Worm (Caenorhabditis elegans) whole organism, L2 larva: ENCODE measurements around the gene nlg-1.

Experiments
- ZK546.5 ChIP-seq: sonication (generic microtip); optimal IDR thresholded peaks from 2 replicates; lab custom pipeline; 2017; ENCODE audit warnings: missing biosample characterization, missing genetic modification characterization
- aly-2 ChIP-seq: fragments of 150-350 bp; optimal IDR thresholded peaks from 2 replicates; lab custom pipeline; 2014; ENCODE audit warnings: missing biosample characterization, missing genetic modification characterization
- ceh-82 ChIP-seq: fragments of 150-350 bp; optimal IDR thresholded peaks from 2 replicates; lab custom pipeline; 2014; ENCODE audit warnings: missing biosample characterization, missing genetic modification characterization
- mdl-1 ChIP-seq, 2 experiments: fragments of 150-350 bp in 1 of 2; sonication (generic microtip) in 1 of 2; optimal IDR thresholded peaks; 2 replicates each; lab custom pipeline; 2017; ENCODE audit warnings: missing biosample characterization in 2 of 2, missing genetic modification characterization in 2 of 2
- nhr-10 ChIP-seq: sonication (generic microtip); optimal IDR thresholded peaks from 2 replicates; lab custom pipeline; 2017; ENCODE audit warnings: missing biosample characterization, missing genetic modification characterization
- nhr-237 ChIP-seq: fragments of 150-350 bp; optimal IDR thresholded peaks from 2 replicates; lab custom pipeline; 2014; ENCODE audit warnings: missing biosample characterization, missing genetic modification characterization
- nhr-25 ChIP-seq: fragments of 150-350 bp; sonication (generic microtip); optimal IDR thresholded peaks from 3 replicates; lab custom pipeline; 2014; ENCODE audit warnings: missing biosample characterization, missing genetic modification characterization
- unc-39 ChIP-seq: fragments of 150-350 bp; optimal IDR thresholded peaks from 2 replicates; lab custom pipeline; 2014; ENCODE audit warnings: missing biosample characterization, missing genetic modification characterization
- unc-62 ChIP-seq: fragments of 150-350 bp; optimal IDR thresholded peaks from 2 replicates; lab custom pipeline; 2014; ENCODE audit warnings: missing biosample characterization, missing genetic modification reagents, missing genetic modification characterization
- ztf-4 ChIP-seq: fragments of 150-350 bp; optimal IDR thresholded peaks from 2 replicates; lab custom pipeline; 2014; ENCODE audit warnings: missing biosample characterization, missing genetic modification characterization

ce11 chrX:13615181-13615580 lies 15.8 kb downstream of the nlg-1 start:
- TF ChIP-seq unc-39 (tag; lab: Kevin White, UChicago) (no peak), unc-62 (no peak), ztf-4 (no peak), ZK546.5 (tag; lab: Kevin White, UChicago) (no peak), nhr-10 (tag; lab: Kevin White, UChicago) (no peak), aly-2 (tag; lab: Kevin White, UChicago) (no peak), nhr-25 (tag; lab: Kevin White, UChicago) (no peak), ceh-82 (no peak), nhr-237 (no peak), mdl-1 (tag; optimal IDR thresholded peaks at IDR 0.05; lab: Kevin White, UChicago) (no peak)
